Fruit fly (Drosophila melanogaster): ENCODE results near the gene Npl4.

Gene Npl4

dm6 chr3R:25640463-25640862 lies 16.0 kb upstream of the Npl4 start (continued):
- no peak for TF ChIP-seq CG15073 (GFP tag; optimal IDR thresholded peaks at IDR 0.05)
- TF ChIP-seq CG8290 (GFP tag; optimal IDR thresholded peaks at IDR 0.05) = no peak
- TF ChIP-seq CG8290 (tag; optimal IDR thresholded peaks at IDR 0.05) = no peak
- no peak for TF ChIP-seq CG7745 (tag; optimal IDR thresholded peaks at IDR 0.05)
- no peak for TF ChIP-seq Asciz (GFP tag; optimal IDR thresholded peaks at IDR 0.05)
- no peak for TF ChIP-seq lov (optimal IDR thresholded peaks at IDR 0.05)
- no peak for TF ChIP-seq lov (GFP tag; IDR thresholded peaks at IDR 0.05)
- TF ChIP-seq Hr78 (GFP tag; optimal IDR thresholded peaks at IDR 0.05) = no peak
- TF ChIP-seq NfI (GFP tag; optimal IDR thresholded peaks at IDR 0.05) = no peak
- TF ChIP-seq CG33213 (GFP tag; optimal IDR thresholded peaks at IDR 0.05) = peak; percentile 19
- no peak for TF ChIP-seq hbn (GFP tag; IDR thresholded peaks at IDR 0.05; ENCODE audit: partially characterized antibody)
- no peak for TF ChIP-seq gcm2 (GFP tag; optimal IDR thresholded peaks at IDR 0.05)
- no peak for TF ChIP-seq rib (GFP tag; IDR thresholded peaks at IDR 0.05)
- TF ChIP-seq CG3281 (GFP tag; optimal IDR thresholded peaks at IDR 0.05) = peak; percentile 14
- 0 out of 2 replicates have a peak, but pooled peaks have one; percentile 32 for TF ChIP-seq sens-2 (GFP tag; IDR thresholded peaks at IDR 0.05)
- peak; percentile 75 for TF ChIP-seq unpg (GFP tag; optimal IDR thresholded peaks at IDR 0.05)
- no peak for TF ChIP-seq Tbp (GFP tag; optimal IDR thresholded peaks at IDR 0.05)
- TF ChIP-seq CG17186 (GFP tag; optimal IDR thresholded peaks at IDR 0.05) = no peak
- peak; percentile 38 for TF ChIP-seq lab (GFP tag; optimal IDR thresholded peaks at IDR 0.05)
- no peak for TF ChIP-seq Scr (GFP tag; IDR thresholded peaks at IDR 0.05; ENCODE audit: partially characterized antibody)
- TF ChIP-seq pzg (GFP tag; optimal IDR thresholded peaks at IDR 0.05) = no peak
- no peak for TF ChIP-seq CG14860 (GFP tag; IDR thresholded peaks at IDR 0.05; ENCODE audit: partially characterized antibody)
- peak; percentile 27 for TF ChIP-seq bcd (GFP tag; optimal IDR thresholded peaks at IDR 0.05)
- TF ChIP-seq CG18599 (GFP tag; optimal IDR thresholded peaks at IDR 0.05) = peak; percentile 46
- TF ChIP-seq Dp (GFP tag; optimal IDR thresholded peaks at IDR 0.05) = no peak
- TF ChIP-seq vfl (GFP tag; optimal IDR thresholded peaks at IDR 0.05) = no peak
- no peak for TF ChIP-seq CG17612 (GFP tag; IDR thresholded peaks at IDR 0.05)
- peak; percentile 28; the same call in 1 of the 3 replicates for TF ChIP-seq CG11560 (tag; IDR thresholded peaks at IDR 0.05)
- no peak for TF ChIP-seq pho (GFP tag; optimal IDR thresholded peaks at IDR 0.05)
- TF ChIP-seq CG10654 (GFP tag; optimal IDR thresholded peaks at IDR 0.05) = peak; percentile 38
- TF ChIP-seq ERR (GFP tag; optimal IDR thresholded peaks at IDR 0.05) = no peak
- no peak for TF ChIP-seq CG13894 (tag; optimal IDR thresholded peaks at IDR 0.05)
- TF ChIP-seq CG1647 (GFP tag; optimal IDR thresholded peaks at IDR 0.05) = no peak
- TF ChIP-seq btn (GFP tag; optimal IDR thresholded peaks at IDR 0.05) = no peak
- TF ChIP-seq CG2120 (GFP tag; optimal IDR thresholded peaks at IDR 0.05) = peak; percentile 9
- TF ChIP-seq HLH54F (GFP tag; optimal IDR thresholded peaks at IDR 0.05) = no peak
- TF ChIP-seq Nf-YC (tag; optimal IDR thresholded peaks at IDR 0.05) = no peak
- TF ChIP-seq CG2199 (GFP tag; IDR thresholded peaks at IDR 0.05) = no peak
- no peak for TF ChIP-seq vnd (GFP tag; IDR thresholded peaks at IDR 0.05; ENCODE audit: partially characterized antibody)
- no peak for TF ChIP-seq cad (GFP tag; optimal IDR thresholded peaks at IDR 0.05)
- no peak for TF ChIP-seq CG11456 (GFP tag; IDR thresholded peaks at IDR 0.05)
- no peak for TF ChIP-seq schlank (tag; optimal IDR thresholded peaks at IDR 0.05)
- TF ChIP-seq Hr3 (GFP tag; optimal IDR thresholded peaks at IDR 0.05) = peak; percentile 23
- TF ChIP-seq chm (GFP tag; IDR thresholded peaks at IDR 0.05) = peak; percentile 49; the same call in 1 of the 2 replicates
- peak; percentile 72 for TF ChIP-seq phol (tag; optimal IDR thresholded peaks at IDR 0.05)
- no peak for TF ChIP-seq inv (GFP tag; IDR thresholded peaks at IDR 0.05; ENCODE audit: partially characterized antibody)
- TF ChIP-seq insv (GFP tag; optimal IDR thresholded peaks at IDR 0.05) = no peak
- TF ChIP-seq Hmr (GFP tag; optimal IDR thresholded peaks at IDR 0.05) = no peak
- TF ChIP-seq dati (GFP tag; IDR thresholded peaks at IDR 0.05) = no peak
- no peak for TF ChIP-seq pita (GFP tag; optimal IDR thresholded peaks at IDR 0.05)
- TF ChIP-seq dm (GFP tag; optimal IDR thresholded peaks at IDR 0.05) = no peak
- TF ChIP-seq chinmo (GFP tag; IDR thresholded peaks at IDR 0.05; ENCODE audit: partially characterized antibody) = no peak
